Worm (Caenorhabditis elegans): ENCODE measurements around the gene K10C8.4.

The K10C8.4 gene

ce11 chrV:12728062-12728665 lies 32.1 kb downstream of the K10C8.4 start, which contains the start of the genes rpl-28 and mrpl-49 (continued):
- TF ChIP-seq nhr-11 (tag; optimal IDR thresholded peaks at IDR 0.05) (no peak), madf-2 (tag; optimal IDR thresholded peaks at IDR 0.05) (no peak), ceh-34 (tag; optimal IDR thresholded peaks at IDR 0.05) (peak; percentile 16), hlh-6 (tag; optimal IDR thresholded peaks at IDR 0.05) (no peak), elt-4 (tag; optimal IDR thresholded peaks at IDR 0.05) (no peak), K09A11.1 (tag; optimal IDR thresholded peaks at IDR 0.05; ENCODE audit: insufficient read depth) (no peak), mec-3 (tag; optimal IDR thresholded peaks at IDR 0.05; ENCODE audit: borderline replicate concordance) (no peak), ceh-48 (tag; optimal IDR thresholded peaks at IDR 0.05) (no peak), C08G9.2 (tag; optimal IDR thresholded peaks at IDR 0.05) (no peak), fkh-10 (GFP tag; optimal IDR thresholded peaks at IDR 0.05) (no peak), hlh-8 (tag; optimal IDR thresholded peaks at IDR 0.05) (no peak), dve-1 (tag; optimal IDR thresholded peaks at IDR 0.05) (peak; percentile 63), nhr-232 (tag; optimal IDR thresholded peaks at IDR 0.05) (no peak), tbx-7 (tag; optimal IDR thresholded peaks at IDR 0.05) (no peak), sdc-2 (tag; optimal IDR thresholded peaks at IDR 0.05) (no peak), F13H6.1 (tag; optimal IDR thresholded peaks at IDR 0.05) (no peak), pag-3 (tag; optimal IDR thresholded peaks at IDR 0.05; ENCODE audit: borderline replicate concordance) (no peak), ceh-24 (tag; optimal IDR thresholded peaks at IDR 0.05) (no peak), ets-4 (tag; optimal IDR thresholded peaks at IDR 0.05) (no peak), hlh-30 (tag; optimal IDR thresholded peaks at IDR 0.05; ENCODE audit: insufficient read depth) (no peak), hlh-15 (tag; optimal IDR thresholded peaks at IDR 0.05) (no peak), che-1 (tag; optimal IDR thresholded peaks at IDR 0.05) (no peak), C38D4.7 (GFP tag; optimal IDR thresholded peaks at IDR 0.05) (no peak), dmd-4 (tag; optimal IDR thresholded peaks at IDR 0.05; ENCODE audit: borderline replicate concordance) (no peak), gmeb-2 (tag; optimal IDR thresholded peaks at IDR 0.05) (no peak), unc-3 (GFP tag; conservative IDR thresholded peaks at IDR 0.05) (no peak), unc-3 (tag; optimal IDR thresholded peaks at IDR 0.05) (no peak), ztf-16 (tag; optimal IDR thresholded peaks at IDR 0.05) (no peak), sox-4 (tag; optimal IDR thresholded peaks at IDR 0.05) (no peak), ceh-45 (GFP tag; IDR thresholded peaks at IDR 0.05) (no peak), nfya-1 (tag; optimal IDR thresholded peaks at IDR 0.05) (peak; percentile 76), ceh-6 (GFP tag; optimal IDR thresholded peaks at IDR 0.05) (no peak), elt-2 (tag; optimal IDR thresholded peaks at IDR 0.05) (peak; percentile 36), fax-1 (tag; optimal IDR thresholded peaks at IDR 0.05) (no peak), ceh-19 (GFP tag; optimal IDR thresholded peaks at IDR 0.05) (no peak), T23F11.4 (GFP tag; optimal IDR thresholded peaks at IDR 0.05) (no peak), unc-55 (GFP tag; optimal IDR thresholded peaks at IDR 0.05) (no peak), ceh-14 (tag; optimal IDR thresholded peaks at IDR 0.05) (peak; percentile 3), hlh-13 (GFP tag; optimal IDR thresholded peaks at IDR 0.05) (no peak), ahr-1 (tag; optimal IDR thresholded peaks at IDR 0.05) (no peak), unc-42 (tag; optimal IDR thresholded peaks at IDR 0.05) (peak; percentile 84), ceh-9 (tag; optimal IDR thresholded peaks at IDR 0.05) (no peak), ceh-2 (tag; optimal IDR thresholded peaks at IDR 0.05) (no peak), ttx-3 (tag; optimal IDR thresholded peaks at IDR 0.05) (peak; percentile 5), ceh-18 (tag; optimal IDR thresholded peaks at IDR 0.05) (peak; percentile 17), sox-2 (GFP tag; IDR thresholded peaks at IDR 0.05) (no peak), fkh-6 (tag; optimal IDR thresholded peaks at IDR 0.05) (no peak), Y22D7AL.16 (tag; optimal IDR thresholded peaks at IDR 0.05) (no peak), ceh-30 (tag; optimal IDR thresholded peaks at IDR 0.05) (no peak), ceh-22 (tag; optimal IDR thresholded peaks at IDR 0.05) (no peak)

All from whole organism, late embryonic.